Worm (Caenorhabditis elegans): ENCODE results near the gene abu-8.
A peak's percentile ranks its signal among the peaks of the same experiment; 100 is the strongest.

The abu-8 gene

ce11 chrV:5201706-5202105, 7.3 kb upstream of the abu-8 start:
- TF ChIP-seq egl-27 (tag; optimal IDR thresholded peaks at IDR 0.05) (no peak), skn-1 (tag; optimal IDR thresholded peaks at IDR 0.05) (no peak), tbx-2 (tag; optimal IDR thresholded peaks at IDR 0.05) (no peak), lin-15B (tag; optimal IDR thresholded peaks at IDR 0.05) (no peak), hmg-11 (tag; optimal IDR thresholded peaks at IDR 0.05) (no peak), nhr-237 (tag; optimal IDR thresholded peaks at IDR 0.05) (no peak), aly-2 (tag; optimal IDR thresholded peaks at IDR 0.05) (no peak)

ce11 chrV:5200188-5200587, 5.8 kb upstream of the abu-8 start:
- no peak for TF ChIP-seq nhr-23 (tag; optimal IDR thresholded peaks at IDR 0.05)
- no peak for TF ChIP-seq lin-15B (tag; optimal IDR thresholded peaks at IDR 0.05)
- peak; percentile 68 for TF ChIP-seq fkh-10 (GFP tag; optimal IDR thresholded peaks at IDR 0.05)

- no peak for TF ChIP-seq ZK546.5 (tag; optimal IDR thresholded peaks at IDR 0.05)
- no peak for TF ChIP-seq ztf-11 (tag; optimal IDR thresholded peaks at IDR 0.05)
- no peak for TF ChIP-seq elt-1 (tag; optimal IDR thresholded peaks at IDR 0.05)
Observed at ce11 chrV:5198240-5198639, 3.8 kb upstream of the abu-8 start, which contains the start of gene Y47A7.2. Gene Y47A7.2 (minus strand): TSS chrV:5198340.

- TF ChIP-seq elt-2 (tag; optimal IDR thresholded peaks at IDR 0.05) (peak; percentile 92), pha-4 (tag; optimal IDR thresholded peaks at IDR 0.05) (peak; percentile 42), R02D3.7 (tag; optimal IDR thresholded peaks at IDR 0.05) (no peak), aly-2 (tag; optimal IDR thresholded peaks at IDR 0.05) (no peak), pqm-1 (tag; optimal IDR thresholded peaks at IDR 0.05) (peak; percentile 88), nhr-43 (tag; optimal IDR thresholded peaks at IDR 0.05; ENCODE audit: poor library complexity, severe bottlenecking) (no peak), jun-1 (tag; optimal IDR thresholded peaks at IDR 0.05) (peak; percentile 77)
Observed at ce11 chrV:5192501-5192900, 1.9 kb downstream of the abu-8 start, which contains the start of gene C03A7.13. Gene C03A7.13 (minus strand): TSS chrV:5192543.

ce11 chrV:5181612-5182011, 12.8 kb downstream of the abu-8 start, which contains the start of gene C03A7.2:
Gene C03A7.2 (plus strand): TSS chrV:5181912.
- TF ChIP-seq elt-2 (tag; optimal IDR thresholded peaks at IDR 0.05), result no peak
- TF ChIP-seq ceh-16 (tag; optimal IDR thresholded peaks at IDR 0.05), result no peak
- no peak for TF ChIP-seq ZK546.5 (tag; optimal IDR thresholded peaks at IDR 0.05)
- no peak for TF ChIP-seq ztf-11 (tag; optimal IDR thresholded peaks at IDR 0.05)
- no peak for TF ChIP-seq nhr-237 (tag; optimal IDR thresholded peaks at IDR 0.05)
- no peak for TF ChIP-seq nfya-1 (tag; optimal IDR thresholded peaks at IDR 0.05; ENCODE audit: insufficient read depth)
- no peak for TF ChIP-seq nhr-25 (tag; optimal IDR thresholded peaks at IDR 0.05)
- TF ChIP-seq nhr-76 (tag; optimal IDR thresholded peaks at IDR 0.05), result no peak
- no peak for TF ChIP-seq skn-1 (tag; optimal IDR thresholded peaks at IDR 0.05)
- TF ChIP-seq nhr-11 (tag; optimal IDR thresholded peaks at IDR 0.05), result no peak
- TF ChIP-seq tbx-2 (tag; optimal IDR thresholded peaks at IDR 0.05), result no peak
- no peak for TF ChIP-seq fos-1 (tag; optimal IDR thresholded peaks at IDR 0.05)
- TF ChIP-seq fkh-10 (GFP tag; optimal IDR thresholded peaks at IDR 0.05), result no peak
- TF ChIP-seq pqm-1 (tag; optimal IDR thresholded peaks at IDR 0.05), result no peak
- no peak for TF ChIP-seq unc-39 (tag; optimal IDR thresholded peaks at IDR 0.05)
- no peak for TF ChIP-seq mml-1 (tag; optimal IDR thresholded peaks at IDR 0.05)
- no peak for TF ChIP-seq daf-12 (tag; optimal IDR thresholded peaks at IDR 0.05)

ce11 chrV:5178051-5178450, 16.4 kb downstream of the abu-8 start:
- TF ChIP-seq pha-4 (tag; optimal IDR thresholded peaks at IDR 0.05) (no peak), fkh-2 (tag; optimal IDR thresholded peaks at IDR 0.05) (no peak), lin-39 (tag; optimal IDR thresholded peaks at IDR 0.05) (no peak), egl-27 (tag; optimal IDR thresholded peaks at IDR 0.05) (no peak), unc-62 (GFP tag; optimal IDR thresholded peaks at IDR 0.05) (no peak), jun-1 (tag; optimal IDR thresholded peaks at IDR 0.05) (no peak), elt-2 (tag; optimal IDR thresholded peaks at IDR 0.05) (peak; percentile 47), nhr-25 (tag; optimal IDR thresholded peaks at IDR 0.05) (no peak), pqm-1 (tag; optimal IDR thresholded peaks at IDR 0.05) (peak; percentile 42)

ce11 chrV:5177209-5177608, 17.2 kb downstream of the abu-8 start, which contains the start of gene ugt-51:
Gene ugt-51 (minus strand): TSS chrV:5177309.
- TF ChIP-seq lsy-12 (tag; optimal IDR thresholded peaks at IDR 0.05) (no peak), unc-62 (GFP tag; optimal IDR thresholded peaks at IDR 0.05) (no peak), ceh-82 (tag; optimal IDR thresholded peaks at IDR 0.05) (no peak), lin-15B (tag; optimal IDR thresholded peaks at IDR 0.05) (no peak), unc-39 (tag; optimal IDR thresholded peaks at IDR 0.05) (no peak), pqm-1 (tag; optimal IDR thresholded peaks at IDR 0.05) (peak; percentile 17), fos-1 (tag; optimal IDR thresholded peaks at IDR 0.05) (no peak)

Measured in whole organism, L3 larva.